Worm (Caenorhabditis elegans) whole organism, mixed stage, embryonic: ENCODE data around the gene ZK673.2.

Experiments used
- ceh-83 ChIP-seq: fragments of 200-800 bp; sonication (Bioruptor generic); optimal IDR thresholded peaks from 2 replicates; lab custom pipeline; 2018; ENCODE audit warnings: mild to moderate bottlenecking, missing genetic modification characterization, missing compliant biosample characterization
- ces-1 ChIP-seq: fragments of 150-350 bp; optimal IDR thresholded peaks from 2 replicates; lab custom pipeline; 2014; ENCODE audit warnings: missing biosample characterization, missing genetic modification reagents, missing genetic modification characterization
- elt-3 ChIP-seq: fragments of 150-350 bp; optimal IDR thresholded peaks from 2 replicates; lab custom pipeline; 2014; ENCODE audit warnings: missing biosample characterization, missing genetic modification characterization
- lsy-2 ChIP-seq: fragments of 150-350 bp; optimal IDR thresholded peaks from 2 replicates; lab custom pipeline; 2014; ENCODE audit warnings: missing biosample characterization, missing genetic modification characterization
- nhr-12 ChIP-seq: fragments of 150-350 bp; optimal IDR thresholded peaks from 2 replicates; lab custom pipeline; 2014; ENCODE audit warnings: missing biosample characterization, missing genetic modification characterization
- nhr-2 ChIP-seq: fragments of 150-350 bp; optimal IDR thresholded peaks from 2 replicates; lab custom pipeline; 2014; ENCODE audit warnings: missing biosample characterization, missing genetic modification characterization
- nhr-28 ChIP-seq: fragments of 150-350 bp; optimal IDR thresholded peaks from 2 replicates; lab custom pipeline; 2014; ENCODE audit warnings: missing biosample characterization, missing genetic modification characterization
- nhr-76 ChIP-seq: sonication (generic microtip); optimal IDR thresholded peaks from 2 replicates; lab custom pipeline; 2017; ENCODE audit warnings: missing biosample characterization, missing genetic modification characterization
- snpc-4 ChIP-seq: fragments of 150-350 bp; optimal IDR thresholded peaks from 2 replicates; lab custom pipeline; 2014; ENCODE audit warnings: missing biosample characterization, missing genetic modification characterization
- sptf-1 ChIP-seq: sonication (generic microtip); optimal IDR thresholded peaks from 2 replicates; lab custom pipeline; 2017; ENCODE audit warnings: mild to moderate bottlenecking, missing genetic modification characterization, moderate library complexity, missing compliant biosample characterization
- unc-62 ChIP-seq: fragments of 150-350 bp; optimal IDR thresholded peaks from 2 replicates; lab custom pipeline; 2014; ENCODE audit warnings: missing biosample characterization, missing genetic modification reagents, missing genetic modification characterization
- ztf-11 ChIP-seq: fragments of 150-350 bp; optimal IDR thresholded peaks from 2 replicates; lab custom pipeline; 2014; ENCODE audit warnings: missing biosample characterization, missing genetic modification characterization

DNA sequence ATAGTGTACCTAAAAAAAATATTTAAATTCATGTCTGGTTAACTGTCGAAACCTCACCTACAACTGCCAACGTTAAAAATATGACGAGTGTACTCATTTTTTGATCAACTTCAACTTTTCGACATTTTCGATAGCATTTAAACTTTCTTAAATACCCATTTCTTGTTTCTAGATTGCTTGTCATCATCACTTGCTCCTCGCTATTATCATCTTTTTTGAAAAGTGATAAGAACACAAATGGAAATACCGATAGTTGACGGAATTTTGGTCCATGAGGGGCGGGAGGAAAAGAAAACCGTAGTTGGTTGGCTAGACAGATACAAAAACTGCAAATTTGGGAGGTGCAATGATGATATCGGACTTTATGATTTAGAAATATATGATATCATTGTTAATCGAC is 22.1 kb downstream of the ZK673.2 start, which contains the start of gene clec-143:
- TF ChIP-seq ces-1 (GFP tag; lab: Kevin White, UChicago) (no peak), nhr-12 (tag; lab: Kevin White, UChicago) (no peak), nhr-76 (tag; lab: Kevin White, UChicago) (no peak), ztf-11 (tag; lab: Kevin White, UChicago) (no peak), unc-62 (GFP tag; lab: Kevin White, UChicago) (no peak), lsy-2 (no peak), snpc-4 (no peak), nhr-2 (tag; lab: Kevin White, UChicago) (no peak), nhr-28 (tag; lab: Kevin White, UChicago) (no peak), elt-3 (tag; lab: Kevin White, UChicago) (no peak), ceh-83 (GFP tag; lab: Kevin White, UChicago) (no peak), sptf-1 (tag; lab: Kevin White, UChicago) (no peak)
